Worm (Caenorhabditis elegans): ENCODE measurements around the gene rol-3.

rol-3 gene

DNA sequence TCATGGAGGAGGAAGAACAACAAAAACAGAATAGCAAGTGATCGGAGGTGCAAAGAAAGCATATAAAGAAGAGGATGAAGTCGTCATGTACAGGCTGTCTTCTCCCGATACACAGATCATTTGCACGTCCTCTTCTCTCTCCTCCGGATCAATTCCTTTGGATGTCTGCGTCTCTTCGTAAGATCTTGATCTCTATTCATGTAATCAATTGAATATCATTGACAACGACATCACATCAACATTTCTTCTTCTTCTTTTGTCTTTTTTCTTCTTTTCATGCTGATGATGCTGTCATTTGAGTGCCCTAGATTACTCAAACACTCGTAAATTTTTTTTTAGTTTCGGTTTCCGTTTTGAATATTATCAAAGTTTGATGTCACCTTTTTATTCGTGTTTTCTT is at the start of gene rol-3:
Gene rol-3, minus strand, starts transcription at position 120 of the 400 bp plus-strand sequence.
- TF ChIP-seq dao-5 (tag; optimal IDR thresholded peaks at IDR 0.05) (no peak), W03F9.2 (tag; optimal IDR thresholded peaks at IDR 0.05) (no peak), him-1 (tag; optimal IDR thresholded peaks at IDR 0.05) (no peak)

- TF ChIP-seq him-1 (tag; optimal IDR thresholded peaks at IDR 0.05): no peak
- no peak for TF ChIP-seq dao-5 (tag; optimal IDR thresholded peaks at IDR 0.05)
- TF ChIP-seq W03F9.2 (tag; optimal IDR thresholded peaks at IDR 0.05): no peak
These were observed 47.2 kb upstream of the rol-3 start for ce11 chrV:8285455-8285854.

ce11 chrV:8284800-8285199 is 46.6 kb upstream of the rol-3 start, which contains the start of gene slc-17.5:
Gene slc-17.5 (minus strand): TSS chrV:8284900.
- no peak for TF ChIP-seq W03F9.2 (tag; optimal IDR thresholded peaks at IDR 0.05)
- TF ChIP-seq dao-5 (tag; optimal IDR thresholded peaks at IDR 0.05): no peak
- TF ChIP-seq him-1 (tag; optimal IDR thresholded peaks at IDR 0.05): no peak

ce11 chrV:8282933-8283332 is 44.7 kb upstream of the rol-3 start:
- TF ChIP-seq W03F9.2 (tag; optimal IDR thresholded peaks at IDR 0.05) (no peak), dao-5 (tag; optimal IDR thresholded peaks at IDR 0.05) (no peak), him-1 (tag; optimal IDR thresholded peaks at IDR 0.05) (no peak)

ce11 chrV:8281646-8282045 is 43.4 kb upstream of the rol-3 start:
- TF ChIP-seq W03F9.2 (tag; optimal IDR thresholded peaks at IDR 0.05): no peak
- TF ChIP-seq dao-5 (tag; optimal IDR thresholded peaks at IDR 0.05): no peak
- TF ChIP-seq him-1 (tag; optimal IDR thresholded peaks at IDR 0.05): no peak

DNA sequence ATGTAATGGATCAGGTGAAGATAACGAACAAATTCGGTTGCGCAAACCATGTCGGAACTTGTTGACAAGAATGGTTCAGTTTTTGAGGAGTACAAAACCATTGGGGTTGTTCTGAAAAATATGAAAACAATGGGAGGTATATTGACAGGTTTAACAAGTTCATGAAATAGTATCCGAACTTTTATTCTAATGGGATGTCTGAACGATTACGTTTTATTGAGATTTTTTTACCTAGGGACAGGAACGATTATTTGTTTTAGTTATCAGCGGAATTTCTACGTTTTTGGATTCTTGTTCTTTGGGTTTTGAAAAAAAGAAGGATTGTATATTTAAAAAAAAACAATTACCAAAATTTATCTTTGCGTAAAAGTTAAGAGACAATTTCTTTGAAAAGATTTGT is 42.6 kb upstream of the rol-3 start, which contains the start of gene str-135:
Gene str-135, minus strand, starts transcription at position 101 of the 400 bp plus-strand sequence.
- no peak for TF ChIP-seq dao-5 (tag; optimal IDR thresholded peaks at IDR 0.05)

ce11 chrV:8278830-8279229 is 40.6 kb upstream of the rol-3 start, which contains the start of gene str-136:
Gene str-136 (minus strand): TSS chrV:8278930.
- TF ChIP-seq him-1 (tag; optimal IDR thresholded peaks at IDR 0.05) (no peak), W03F9.2 (tag; optimal IDR thresholded peaks at IDR 0.05) (no peak), dao-5 (tag; optimal IDR thresholded peaks at IDR 0.05) (no peak)

ce11 chrV:8271995-8272394 is 33.8 kb upstream of the rol-3 start, which contains the start of gene asp-5:
Gene asp-5 (plus strand): TSS chrV:8272385.
- TF ChIP-seq W03F9.2 (tag; optimal IDR thresholded peaks at IDR 0.05): no peak
- TF ChIP-seq him-1 (tag; optimal IDR thresholded peaks at IDR 0.05): no peak

DNA sequence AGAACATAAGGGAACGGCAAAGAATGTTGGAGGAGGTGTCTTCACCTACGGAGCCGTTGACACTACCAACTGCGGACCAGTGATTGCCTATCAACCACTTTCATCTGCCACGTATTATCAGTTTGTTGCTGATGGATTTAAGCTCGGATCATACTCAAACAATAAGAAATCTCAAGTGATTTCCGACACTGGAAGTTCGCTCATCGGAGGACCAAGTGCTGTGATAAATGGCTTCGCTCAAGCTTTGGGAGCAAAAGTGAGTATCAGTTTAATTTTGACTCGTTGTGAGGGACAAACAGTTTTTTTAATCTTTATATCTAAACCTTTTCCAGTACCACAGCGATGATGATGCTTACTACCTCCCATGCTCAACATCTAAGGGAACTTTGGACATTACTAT is 33.2 kb upstream of the rol-3 start:
- TF ChIP-seq him-1 (tag; optimal IDR thresholded peaks at IDR 0.05): no peak
- TF ChIP-seq dao-5 (tag; optimal IDR thresholded peaks at IDR 0.05): no peak
- TF ChIP-seq W03F9.2 (tag; optimal IDR thresholded peaks at IDR 0.05): no peak

ce11 chrV:8269878-8270277 is 31.7 kb upstream of the rol-3 start:
- no peak for TF ChIP-seq him-1 (tag; optimal IDR thresholded peaks at IDR 0.05)

DNA sequence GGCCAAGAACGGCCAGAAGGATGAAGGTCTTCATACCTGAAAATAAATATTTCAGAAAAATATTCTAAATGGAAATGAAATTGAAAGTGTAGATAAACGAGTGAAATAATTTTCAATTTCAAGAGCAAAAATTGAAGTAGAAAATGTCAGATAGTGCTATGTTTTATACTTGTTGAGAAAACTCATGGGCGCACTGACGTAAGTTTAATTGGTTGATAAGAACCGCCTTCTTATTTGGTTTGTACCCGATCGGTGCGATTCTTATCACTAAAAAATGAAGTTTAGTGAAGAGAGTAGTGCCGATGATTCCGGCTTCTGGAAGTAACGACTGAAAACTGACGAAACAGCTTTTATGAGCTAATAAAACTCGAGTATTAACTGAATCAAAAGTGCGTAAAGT is 30.7 kb upstream of the rol-3 start, which contains the start of the genes asp-6 and asp-12:
Gene asp-6, minus strand, starts transcription at position 36 of the 400 bp plus-strand sequence.
Gene asp-12, plus strand, starts transcription at position 309 of the 400 bp plus-strand sequence.
- TF ChIP-seq dao-5 (tag; optimal IDR thresholded peaks at IDR 0.05) (no peak), him-1 (tag; optimal IDR thresholded peaks at IDR 0.05) (no peak), W03F9.2 (tag; optimal IDR thresholded peaks at IDR 0.05) (no peak)

DNA sequence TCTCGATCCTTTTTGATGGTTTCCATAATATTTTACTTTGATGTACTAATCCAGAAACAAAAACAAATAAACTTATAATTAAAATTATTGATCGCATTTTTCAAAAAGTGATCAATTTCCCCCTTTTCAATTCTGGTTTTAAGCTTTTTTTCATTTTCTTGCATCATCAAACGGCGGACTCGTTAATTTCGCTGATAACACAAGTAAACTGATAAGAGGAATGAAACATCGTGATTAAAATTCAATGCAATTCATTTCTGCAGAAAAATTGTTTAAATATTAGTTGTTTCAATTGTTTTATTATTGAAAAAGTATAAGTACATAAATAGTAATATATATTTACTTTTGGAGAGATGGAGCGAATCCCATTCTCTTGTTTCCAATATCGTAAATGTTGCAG is 29.1 kb upstream of the rol-3 start:
- TF ChIP-seq W03F9.2 (tag; optimal IDR thresholded peaks at IDR 0.05) (no peak), dao-5 (tag; optimal IDR thresholded peaks at IDR 0.05) (no peak), him-1 (tag; optimal IDR thresholded peaks at IDR 0.05) (no peak)

- TF ChIP-seq dao-5 (tag; optimal IDR thresholded peaks at IDR 0.05) (no peak), him-1 (tag; optimal IDR thresholded peaks at IDR 0.05) (no peak), W03F9.2 (tag; optimal IDR thresholded peaks at IDR 0.05) (no peak)
These were observed 28.0 kb upstream of the rol-3 start, which contains the start of gene F21F8.5 for ce11 chrV:8266232-8266631. Gene F21F8.5 (minus strand): TSS chrV:8266332.

DNA sequence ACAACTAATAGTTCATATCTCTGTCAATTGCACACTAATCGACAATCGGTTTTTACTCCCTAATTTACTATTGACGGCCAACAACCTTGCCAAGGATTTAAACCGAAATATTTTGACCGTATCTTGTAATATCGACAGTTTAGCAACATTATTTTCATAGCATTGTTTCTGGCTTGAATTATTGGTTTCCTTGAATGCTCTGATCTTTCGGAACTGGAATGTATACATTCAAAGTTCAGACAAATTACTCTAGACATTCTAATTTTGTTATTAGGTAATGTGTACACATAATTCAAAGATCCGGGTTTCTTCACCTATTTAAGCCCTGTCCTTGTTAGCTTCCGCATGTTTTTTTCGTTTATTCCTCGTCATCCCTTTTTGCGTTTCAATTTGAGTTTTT is 25.7 kb upstream of the rol-3 start, which contains the start of gene C16D9.9:
Gene C16D9.9, plus strand, starts transcription at position 301 of the 400 bp plus-strand sequence.
- TF ChIP-seq him-1 (tag; optimal IDR thresholded peaks at IDR 0.05): no peak
- no peak for TF ChIP-seq dao-5 (tag; optimal IDR thresholded peaks at IDR 0.05)
- TF ChIP-seq W03F9.2 (tag; optimal IDR thresholded peaks at IDR 0.05): no peak

DNA sequence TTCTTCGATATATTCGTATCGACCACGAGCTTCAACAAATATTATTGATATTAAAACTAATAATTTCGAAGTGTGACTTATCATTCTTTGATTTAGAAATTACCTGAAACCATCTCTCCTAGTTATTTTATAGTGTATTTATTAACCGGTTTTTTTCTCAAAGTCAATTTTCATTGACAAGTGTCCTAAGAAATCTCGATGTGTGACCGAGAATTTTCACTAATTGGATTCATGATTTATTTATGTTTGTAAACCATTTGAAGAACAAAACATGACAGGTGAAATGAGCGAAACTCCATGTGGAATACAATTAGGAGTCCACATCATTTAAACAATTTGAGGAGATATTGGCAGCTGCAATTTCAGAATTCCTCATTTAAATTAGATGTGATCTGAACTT is 25.3 kb upstream of the rol-3 start, which contains the start of gene C16D9.8:
Gene C16D9.8, minus strand, starts transcription at position 101 of the 400 bp plus-strand sequence.
- no peak for TF ChIP-seq him-1 (tag; optimal IDR thresholded peaks at IDR 0.05)
- TF ChIP-seq dao-5 (tag; optimal IDR thresholded peaks at IDR 0.05): no peak
- no peak for TF ChIP-seq W03F9.2 (tag; optimal IDR thresholded peaks at IDR 0.05)

All from whole organism, L4/young adult.